Fruit fly (Drosophila melanogaster) whole organism: ENCODE results near the gene Gem2.

ENCODE experiments used
- CG8478 ChIP-seq: fragments of >200 bp; optimal IDR thresholded peaks from 2 replicates; lab custom pipeline; 2018; ENCODE audit warnings: inconsistent platforms
- Dll ChIP-seq: fragments of >200 bp; optimal IDR thresholded peaks from 2 replicates; lab custom pipeline; 2017
- EcR ChIP-seq, 2 experiments: fragments of >200 bp; optimal IDR thresholded peaks; 2 replicates each; lab custom pipeline; 2017; ENCODE audit warnings: missing biosample characterization in 2 of 2, missing genetic modification characterization in 2 of 2, missing genetic modification reagents in 2 of 2
- pan ChIP-seq: fragments of >200 bp; optimal IDR thresholded peaks from 2 replicates; lab custom pipeline; 2017
- psq ChIP-seq: fragments of >200 bp; optimal IDR thresholded peaks from 2 replicates; lab custom pipeline; 2017
- usp ChIP-seq: fragments of >200 bp; optimal IDR thresholded peaks from 2 replicates; lab custom pipeline; 2017; ENCODE audit warnings: missing biosample characterization, missing genetic modification characterization, mixed read lengths

- TF ChIP-seq psq (lab: Kevin White, UChicago) (no peak), EcR (GFP tag; optimal IDR thresholded peaks at IDR 0.05; lab: Kevin White, UChicago) (no peak), CG8478 (lab: Kevin White, UChicago) (no peak), Dll (no peak), usp (no peak), pan (lab: Kevin White, UChicago) (no peak)
These were observed 21.7 kb downstream of the Gem2 start for dm6 chr3L:19078444-19078843.
